Worm (Caenorhabditis elegans): ENCODE measurements around the gene H20J04.7.

- TF ChIP-seq F13C5.2 (tag; optimal IDR thresholded peaks at IDR 0.05): no peak
- no peak for TF ChIP-seq ama-1 (optimal IDR thresholded peaks at IDR 0.05)
- no peak for TF ChIP-seq flt-1 (GFP tag; IDR thresholded peaks at IDR 0.05)
- TF ChIP-seq pes-1 (GFP tag; IDR thresholded peaks at IDR 0.05): no peak
- no peak for TF ChIP-seq hmg-4 (GFP tag; optimal IDR thresholded peaks at IDR 0.05)
These were observed 15.7 kb upstream of the H20J04.7 start for ce11 chrII:4370842-4371241.
